Worm (Caenorhabditis elegans) whole organism, midembryonic: ENCODE results near the gene Y17D7B.10.

Experiments used
- T22C8.4 ChIP-seq: fragments of 200-800 bp; sonication (Bioruptor generic); IDR thresholded peaks from 2 replicates; pipeline ENCODE4 v1.3.6; 2022; ENCODE audit warnings: missing genetic modification characterization, missing compliant biosample characterization
- cog-1 ChIP-seq: sonication (generic microtip); optimal IDR thresholded peaks from 2 replicates; lab custom pipeline; 2016; ENCODE audit warnings: missing genetic modification characterization, missing compliant biosample characterization
- flt-1 ChIP-seq: fragments of 200-800 bp; sonication (Bioruptor generic); IDR thresholded peaks from 2 replicates; pipeline ENCODE4 v1.3.6; 2022; ENCODE audit warnings: missing genetic modification characterization, missing compliant biosample characterization
- med-1 ChIP-seq: sonication (generic microtip); optimal IDR thresholded peaks from 2 replicates; lab custom pipeline; 2017; ENCODE audit warnings: missing genetic modification characterization, mild to moderate bottlenecking, missing compliant biosample characterization, antibody characterized with exemption, missing genetic modification reagents; ENCODE audit not compliant: insufficient read depth
- tab-1 ChIP-seq: fragments of 200-800 bp; sonication (Bioruptor generic); IDR thresholded peaks from 2 replicates; pipeline ENCODE4 v1.3.6; 2022; ENCODE audit warnings: missing genetic modification characterization, missing compliant biosample characterization
- ztf-29 ChIP-seq: fragments of 200-800 bp; sonication (Bioruptor generic); IDR thresholded peaks from 2 replicates; pipeline ENCODE4 v1.3.6; 2022; ENCODE audit warnings: missing genetic modification reagents, missing genetic modification characterization, missing compliant biosample characterization

DNA sequence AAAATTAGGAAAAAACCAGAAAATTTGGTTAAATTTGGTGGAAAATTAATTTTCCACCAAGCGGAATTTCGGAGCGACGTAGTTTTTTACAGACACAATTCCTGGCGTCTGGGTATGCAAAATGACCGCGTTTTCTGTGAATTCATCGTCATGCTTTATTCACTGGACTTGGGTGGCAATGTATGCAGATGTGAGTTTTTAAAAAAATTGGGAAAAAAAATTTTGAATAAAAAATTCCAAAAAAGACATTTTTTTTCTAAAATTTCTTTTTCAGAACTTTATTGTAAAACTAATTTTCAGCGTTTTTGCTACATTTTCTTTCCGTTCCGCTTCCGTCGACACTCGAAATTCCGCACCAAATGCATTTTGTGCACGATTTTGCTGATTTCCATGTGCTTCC is 27.8 kb downstream of the Y17D7B.10 start, which contains the start of gene C54E10.7:
- TF ChIP-seq tab-1 (GFP tag; lab: Robert Waterston, UW), result no peak
- no peak for TF ChIP-seq flt-1 (GFP tag; lab: Robert Waterston, UW)
- TF ChIP-seq med-1, result no peak
- TF ChIP-seq cog-1 (tag; lab: Kevin White, UChicago), result no peak
- TF ChIP-seq T22C8.4, result no peak
- no peak for TF ChIP-seq ztf-29 (GFP tag; lab: Robert Waterston, UW)
